Fruit fly (Drosophila melanogaster): Measurements from ENCODE around the gene Lsd-2.

dm6 chrX:15068537-15068936 lies 7.5 kb downstream of the Lsd-2 start:
- TF ChIP-seq h (optimal IDR thresholded peaks at IDR 0.05) = no peak
- TF ChIP-seq Sin3A (optimal IDR thresholded peaks at IDR 0.05) = no peak
- TF ChIP-seq Myc (optimal IDR thresholded peaks at IDR 0.05) = no peak
- TF ChIP-seq psq (optimal IDR thresholded peaks at IDR 0.05) = no peak
